Worm (Caenorhabditis elegans): Measurements from ENCODE around the gene npr-38.

The npr-38 gene

DNA sequence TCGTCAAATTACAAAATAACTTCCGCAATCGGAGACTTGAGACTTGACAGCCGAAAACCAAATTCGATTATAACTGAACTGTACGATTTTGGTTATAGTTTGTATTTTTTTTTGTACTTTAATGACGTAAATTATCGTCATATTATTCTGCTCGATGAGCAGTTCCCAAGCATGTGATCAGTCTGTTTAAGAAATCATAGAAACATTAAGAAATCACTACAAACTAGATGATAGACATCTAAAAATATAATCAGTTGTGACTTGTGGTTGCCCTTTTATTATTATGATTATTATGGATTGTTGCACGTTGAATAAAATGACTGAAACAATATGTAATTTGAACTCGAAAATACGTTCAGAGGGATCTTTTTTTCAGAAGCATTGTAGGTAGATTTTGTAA lies 37.2 kb upstream of the npr-38 start:
- TF ChIP-seq pqm-1 (tag; optimal IDR thresholded peaks at IDR 0.05): peak; percentile 83
- no peak for TF ChIP-seq ztf-11 (tag; optimal IDR thresholded peaks at IDR 0.05)
- no peak for TF ChIP-seq eor-1 (tag; optimal IDR thresholded peaks at IDR 0.05)
- TF ChIP-seq jun-1 (tag; optimal IDR thresholded peaks at IDR 0.05): peak; percentile 27
- peak; percentile 27 for TF ChIP-seq pha-4 (tag; optimal IDR thresholded peaks at IDR 0.05)
- no peak for TF ChIP-seq mml-1 (tag; optimal IDR thresholded peaks at IDR 0.05)
- TF ChIP-seq skn-1 (tag; optimal IDR thresholded peaks at IDR 0.05): peak; percentile 61
- TF ChIP-seq elt-2 (tag; optimal IDR thresholded peaks at IDR 0.05): peak; percentile 80

DNA sequence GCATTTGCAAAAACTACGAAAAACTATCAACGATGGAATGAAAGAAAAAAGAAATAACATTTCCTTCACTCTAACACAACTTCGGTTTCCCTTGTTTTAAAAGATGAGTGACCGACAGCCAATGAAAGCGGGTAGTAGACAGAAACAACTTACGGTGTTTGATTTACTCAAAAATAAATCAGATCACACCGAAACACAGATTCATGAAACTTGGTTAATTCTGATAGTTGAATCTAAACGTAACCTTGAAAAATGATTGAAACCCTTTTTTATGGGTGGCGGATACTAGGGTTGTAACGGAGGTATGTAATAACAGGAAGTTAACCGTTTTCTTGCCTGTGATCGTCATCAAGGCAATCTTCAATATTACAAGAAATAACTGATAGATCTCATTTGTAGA lies 36.1 kb upstream of the npr-38 start:
- TF ChIP-seq nhr-23 (tag; optimal IDR thresholded peaks at IDR 0.05) (peak; percentile 16), nhr-25 (tag; optimal IDR thresholded peaks at IDR 0.05) (peak; percentile 72), unc-39 (tag; optimal IDR thresholded peaks at IDR 0.05) (no peak), eor-1 (tag; optimal IDR thresholded peaks at IDR 0.05) (no peak), nhr-12 (tag; optimal IDR thresholded peaks at IDR 0.05) (no peak), nfya-1 (tag; optimal IDR thresholded peaks at IDR 0.05; ENCODE audit: insufficient read depth) (peak; percentile 8)

DNA sequence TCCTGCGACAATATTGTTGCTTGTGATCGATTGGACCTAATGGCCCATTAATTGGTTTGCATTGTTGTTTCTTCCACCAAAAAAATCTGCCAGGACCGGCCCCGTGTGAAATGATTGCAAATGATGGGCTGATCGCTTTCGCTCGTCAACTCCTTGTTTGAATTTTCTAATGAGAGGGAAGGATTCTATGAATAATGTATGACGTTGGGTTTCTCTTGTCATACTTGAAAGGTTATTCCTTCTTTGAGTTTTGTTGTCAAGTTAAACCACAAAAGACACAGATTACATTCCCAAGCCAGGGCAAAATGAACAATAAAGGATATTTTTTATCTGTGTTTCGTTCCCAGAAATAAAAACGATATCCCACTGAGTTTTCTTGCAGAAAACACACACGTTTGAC lies 34.8 kb upstream of the npr-38 start:
- TF ChIP-seq lsy-12 (tag; optimal IDR thresholded peaks at IDR 0.05) (no peak), nhr-23 (tag; optimal IDR thresholded peaks at IDR 0.05) (no peak), skn-1 (tag; optimal IDR thresholded peaks at IDR 0.05) (no peak), nhr-67 (tag; optimal IDR thresholded peaks at IDR 0.05) (no peak), ceh-9 (tag; optimal IDR thresholded peaks at IDR 0.05) (no peak), fkh-2 (tag; optimal IDR thresholded peaks at IDR 0.05) (no peak), daf-12 (tag; optimal IDR thresholded peaks at IDR 0.05) (no peak), jun-1 (tag; optimal IDR thresholded peaks at IDR 0.05) (no peak)

DNA sequence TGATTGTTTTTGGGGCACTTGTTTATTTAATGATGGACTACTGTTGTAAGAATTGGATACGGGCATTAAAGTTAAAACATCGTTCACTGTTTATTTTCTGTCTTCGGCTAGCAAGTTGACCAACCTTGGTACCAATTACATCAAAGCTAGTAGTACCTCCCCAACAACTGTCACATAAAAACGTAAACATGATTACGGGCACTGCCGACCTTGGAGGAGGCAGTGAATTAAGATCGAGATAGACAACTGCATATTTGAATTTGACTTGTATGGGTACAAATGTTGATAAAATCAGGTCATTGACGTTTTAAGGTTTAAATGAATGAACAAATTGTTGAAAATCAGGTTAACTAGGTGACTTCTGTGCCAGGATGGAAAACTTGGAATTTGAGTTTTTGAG lies 34.2 kb upstream of the npr-38 start:
- TF ChIP-seq R02D3.7 (tag; optimal IDR thresholded peaks at IDR 0.05): no peak
- TF ChIP-seq nhr-11 (tag; optimal IDR thresholded peaks at IDR 0.05): no peak
- TF ChIP-seq nfya-1 (tag; optimal IDR thresholded peaks at IDR 0.05; ENCODE audit: insufficient read depth): no peak
- peak; percentile 93 for TF ChIP-seq nhr-25 (tag; optimal IDR thresholded peaks at IDR 0.05)
- peak; percentile 18 for TF ChIP-seq nhr-23 (tag; optimal IDR thresholded peaks at IDR 0.05)
- peak; percentile 53 for TF ChIP-seq elt-1 (tag; optimal IDR thresholded peaks at IDR 0.05)

DNA sequence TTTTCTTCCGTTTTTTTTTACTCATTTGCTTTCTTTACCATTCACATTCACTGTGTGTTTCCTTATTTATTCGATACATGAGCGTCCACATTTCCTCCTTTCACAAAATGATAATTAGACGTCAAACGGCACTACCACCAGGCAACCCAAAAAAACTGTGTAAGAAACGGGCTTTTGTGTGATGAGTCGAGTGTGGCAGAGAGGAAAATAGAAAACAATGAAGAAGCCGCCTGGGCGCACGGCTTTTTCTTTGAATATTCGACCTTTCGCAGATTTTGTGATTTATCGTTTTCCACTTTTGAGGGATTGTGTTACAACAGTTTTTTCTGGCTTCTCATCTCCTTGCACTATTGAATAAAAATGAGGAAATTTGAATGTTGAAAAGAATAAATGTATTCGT lies 33.2 kb upstream of the npr-38 start:
- TF ChIP-seq ama-1 (optimal IDR thresholded peaks at IDR 0.05) (peak; percentile 15), lin-15B (tag; optimal IDR thresholded peaks at IDR 0.05) (no peak), nhr-25 (tag; optimal IDR thresholded peaks at IDR 0.05) (peak; percentile 68), zag-1 (tag; optimal IDR thresholded peaks at IDR 0.05) (no peak), snpc-4 (tag; optimal IDR thresholded peaks at IDR 0.05) (no peak), nfya-1 (tag; optimal IDR thresholded peaks at IDR 0.05; ENCODE audit: insufficient read depth) (peak; percentile 13), pqm-1 (tag; optimal IDR thresholded peaks at IDR 0.05) (no peak), aly-2 (tag; optimal IDR thresholded peaks at IDR 0.05) (no peak), mdl-1 (tag; optimal IDR thresholded peaks at IDR 0.05) (no peak), fkh-10 (GFP tag; optimal IDR thresholded peaks at IDR 0.05) (no peak)

DNA sequence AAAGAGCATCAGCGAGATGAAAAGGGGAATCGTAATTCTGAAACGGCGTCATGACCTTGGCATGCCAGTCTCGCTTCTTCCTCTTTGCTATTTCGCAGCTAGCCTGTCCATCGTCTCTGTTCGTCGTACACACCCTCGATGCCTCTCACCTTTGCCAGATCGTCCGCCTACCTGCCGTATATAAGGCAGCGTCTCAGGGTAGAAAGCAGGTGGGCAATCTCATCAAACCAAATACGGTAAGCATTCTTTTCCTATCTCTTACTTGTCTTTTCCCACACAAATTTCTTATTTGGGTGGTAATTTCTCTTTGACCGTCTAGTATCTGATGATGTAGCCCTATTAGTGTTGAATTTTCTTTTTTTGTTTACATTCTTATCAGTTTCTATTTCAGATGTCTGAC lies 31.9 kb upstream of the npr-38 start, which contains the start of gene col-166:
col-166 (plus strand) TSS at position 392 of the 400 bp plus-strand sequence.
- TF ChIP-seq jun-1 (tag; optimal IDR thresholded peaks at IDR 0.05) (no peak), nhr-237 (tag; optimal IDR thresholded peaks at IDR 0.05) (no peak), nhr-12 (tag; optimal IDR thresholded peaks at IDR 0.05) (no peak), elt-3 (tag; optimal IDR thresholded peaks at IDR 0.05) (no peak), ceh-82 (tag; optimal IDR thresholded peaks at IDR 0.05) (no peak), snpc-4 (tag; optimal IDR thresholded peaks at IDR 0.05) (no peak), nhr-23 (tag; optimal IDR thresholded peaks at IDR 0.05) (no peak), elt-2 (tag; optimal IDR thresholded peaks at IDR 0.05) (no peak), elt-1 (tag; optimal IDR thresholded peaks at IDR 0.05) (no peak), sea-2 (GFP tag; optimal IDR thresholded peaks at IDR 0.05) (no peak), nhr-25 (tag; optimal IDR thresholded peaks at IDR 0.05) (peak; percentile 92), nhr-43 (tag; optimal IDR thresholded peaks at IDR 0.05; ENCODE audit: poor library complexity, severe bottlenecking) (peak; percentile 43), ceh-16 (tag; optimal IDR thresholded peaks at IDR 0.05) (no peak), fkh-10 (GFP tag; optimal IDR thresholded peaks at IDR 0.05) (no peak), mdl-1 (tag; optimal IDR thresholded peaks at IDR 0.05) (no peak), pqm-1 (tag; optimal IDR thresholded peaks at IDR 0.05) (no peak), ceh-28 (tag; optimal IDR thresholded peaks at IDR 0.05) (no peak), ceh-9 (tag; optimal IDR thresholded peaks at IDR 0.05) (no peak), ama-1 (optimal IDR thresholded peaks at IDR 0.05) (peak; percentile 53), skn-1 (tag; optimal IDR thresholded peaks at IDR 0.05) (no peak), nhr-77 (tag; optimal IDR thresholded peaks at IDR 0.05) (no peak)
